Worm (Caenorhabditis elegans) whole organism, late embryonic: Measurements from ENCODE around the gene osm-12.

ENCODE experiments used
- F13H6.1 ChIP-seq: sonication (generic microtip); optimal IDR thresholded peaks from 2 replicates; lab custom pipeline; 2016; ENCODE audit warnings: missing genetic modification characterization, missing compliant biosample characterization
- ama-1 ChIP-seq: fragments of 150-350 bp; optimal IDR thresholded peaks from 2 replicates; lab custom pipeline; 2014
- ets-4 ChIP-seq: sonication (generic microtip); optimal IDR thresholded peaks from 2 replicates; lab custom pipeline; 2016; ENCODE audit warnings: missing genetic modification characterization, missing compliant biosample characterization
- fkh-10 ChIP-seq: fragments of 150-350 bp; optimal IDR thresholded peaks from 2 replicates; lab custom pipeline; 2014; ENCODE audit warnings: missing biosample characterization, missing genetic modification reagents, missing genetic modification characterization
- nfya-1 ChIP-seq: sonication (generic microtip); optimal IDR thresholded peaks from 2 replicates; lab custom pipeline; 2017; ENCODE audit warnings: missing genetic modification characterization, mild to moderate bottlenecking, missing compliant biosample characterization, antibody characterized with exemption, moderate library complexity
- pha-4 ChIP-seq: fragments of 150-350 bp; optimal IDR thresholded peaks from 2 replicates; lab custom pipeline; 2018; ENCODE audit warnings: missing biosample characterization, missing genetic modification reagents, missing genetic modification characterization
- tbx-2 ChIP-seq: sonication (generic microtip); optimal IDR thresholded peaks from 2 replicates; lab custom pipeline; 2016; ENCODE audit warnings: missing genetic modification characterization, missing compliant biosample characterization
- ztf-16 ChIP-seq: sonication (generic microtip); optimal IDR thresholded peaks from 2 replicates; lab custom pipeline; 2017; ENCODE audit warnings: missing genetic modification characterization, missing compliant biosample characterization

DNA sequence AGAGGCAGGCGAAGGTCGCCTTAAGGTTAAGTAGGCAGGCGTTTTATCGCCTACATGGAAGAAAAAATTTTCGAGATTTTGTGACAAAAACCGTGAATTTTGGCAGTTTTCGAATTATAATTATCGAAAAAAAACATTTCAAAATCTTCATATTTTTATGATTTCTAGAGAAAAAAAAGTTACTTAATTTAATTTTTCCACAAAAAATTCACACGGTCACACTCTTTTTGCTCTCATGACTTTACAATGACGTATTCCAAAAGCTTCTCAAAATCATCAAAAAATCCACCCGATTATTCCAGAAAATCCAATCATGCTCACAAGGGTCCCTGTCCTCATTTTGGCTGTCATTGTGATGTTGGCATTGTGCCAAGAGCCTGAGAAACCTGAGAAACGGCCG, 16.2 kb downstream of the osm-12 start, which contains the start of gene lury-1:
- TF ChIP-seq F13H6.1 (tag; lab: Kevin White, UChicago) (no peak), tbx-2 (tag; lab: Kevin White, UChicago) (no peak), ztf-16 (no peak), fkh-10 (GFP tag; lab: Kevin White, UChicago) (no peak), nfya-1 (tag; lab: Kevin White, UChicago) (no peak), ama-1 (lab: Kevin White, UChicago) (no peak), ets-4 (no peak), pha-4 (tag; lab: Kevin White, UChicago) (no peak)
